Worm (Caenorhabditis elegans): Measurements from ENCODE around the gene C08F8.15.

C08F8.15 gene

DNA sequence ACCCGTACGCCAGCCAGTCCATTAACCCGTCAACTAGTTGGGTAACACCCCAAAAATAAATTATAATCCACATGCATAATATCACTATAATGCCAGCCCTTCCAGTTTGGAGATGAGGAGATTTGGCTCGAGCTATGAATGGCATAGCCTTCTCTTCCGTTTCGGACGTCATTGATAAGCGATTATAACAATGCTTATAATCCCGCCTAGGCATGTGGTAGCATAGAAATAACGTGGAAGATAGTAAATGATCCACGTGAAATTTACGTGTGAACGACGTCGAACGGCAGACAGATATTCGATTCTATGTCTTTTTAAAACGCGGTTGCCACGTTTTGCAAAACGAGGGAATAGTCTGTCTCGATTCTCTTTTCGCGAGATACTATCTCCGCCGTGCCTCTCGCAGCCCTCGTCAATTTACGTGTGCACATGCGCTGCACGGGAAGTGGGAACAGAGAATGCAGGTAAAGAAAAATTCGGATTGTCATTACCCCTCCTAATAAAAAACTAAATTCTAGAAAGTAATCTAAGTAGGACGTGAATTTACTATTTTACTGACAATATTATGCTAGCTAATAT is 11.7 kb downstream of the C08F8.15 start (continued):
- TF ChIP-seq snpc-3.4 (tag; optimal IDR thresholded peaks at IDR 0.05) (no peak), T26A5.8 (tag; optimal IDR thresholded peaks at IDR 0.05) (no peak), C06A6.2 (GFP tag; conservative IDR thresholded peaks at IDR 0.05) (no peak), F52B5.7 (tag; optimal IDR thresholded peaks at IDR 0.05) (no peak), attf-5 (GFP tag; optimal IDR thresholded peaks at IDR 0.05) (peak; percentile 47), snpc-1.3 (tag; optimal IDR thresholded peaks at IDR 0.05; ENCODE audit: insufficient read depth) (no peak), K11D2.4 (GFP tag; IDR thresholded peaks at IDR 0.05) (no peak), nhr-120 (GFP tag; IDR thresholded peaks at IDR 0.05) (no peak), xnd-1 (tag; optimal IDR thresholded peaks at IDR 0.05) (no peak), Y53F4B.3 (GFP tag; IDR thresholded peaks at IDR 0.05) (no peak), lag-1 (GFP tag; IDR thresholded peaks at IDR 0.05) (no peak), ceh-91 (GFP tag; IDR thresholded peaks at IDR 0.05) (no peak), madf-6 (GFP tag; IDR thresholded peaks at IDR 0.05) (0 out of 2 replicates have a peak, but pooled peaks have one; percentile 22), ztf-28 (GFP tag; IDR thresholded peaks at IDR 0.05) (no peak), Y56A3A.18 (GFP tag; IDR thresholded peaks at IDR 0.05) (no peak), nfya-2 (GFP tag; IDR thresholded peaks at IDR 0.05) (no peak), nhr-90 (tag; optimal IDR thresholded peaks at IDR 0.05) (no peak), lin-40 (tag; optimal IDR thresholded peaks at IDR 0.05) (no peak), tbp1 (GFP tag; optimal IDR thresholded peaks at IDR 0.05) (peak; percentile 11), nhr-27 (tag; optimal IDR thresholded peaks at IDR 0.05) (no peak), nfyb-1 (GFP tag; IDR thresholded peaks at IDR 0.05) (peak; percentile 74; the same call in 1 of the 2 replicates), C17E4.6 (GFP tag; IDR thresholded peaks at IDR 0.05) (no peak), F57A8.1 (GFP tag; optimal IDR thresholded peaks at IDR 0.05) (no peak), sdz-38 (tag; optimal IDR thresholded peaks at IDR 0.05) (no peak), efl-1 (GFP tag; optimal IDR thresholded peaks at IDR 0.05) (no peak), ztf-22 (GFP tag; optimal IDR thresholded peaks at IDR 0.05) (no peak), F10E7.11 (tag; optimal IDR thresholded peaks at IDR 0.05) (no peak), fkh-3 (tag; optimal IDR thresholded peaks at IDR 0.05) (no peak), B0336.3 (GFP tag; IDR thresholded peaks at IDR 0.05) (no peak), D2030.7 (GFP tag; IDR thresholded peaks at IDR 0.05) (no peak), cebp-1 (GFP tag; IDR thresholded peaks at IDR 0.05) (no peak), cebp-1 (tag; optimal IDR thresholded peaks at IDR 0.05) (peak; percentile 15), Y53G8AR.9 (GFP tag; conservative IDR thresholded peaks at IDR 0.05) (no peak), mxl-1 (tag; optimal IDR thresholded peaks at IDR 0.05) (no peak), bed-2 (GFP tag; IDR thresholded peaks at IDR 0.05) (no peak), ztf-3 (GFP tag; optimal IDR thresholded peaks at IDR 0.05) (peak; percentile 18), sptf-2 (GFP tag; optimal IDR thresholded peaks at IDR 0.05) (no peak), snpc-1.1 (tag; optimal IDR thresholded peaks at IDR 0.05; ENCODE audit: insufficient read depth) (no peak), chd-7 (tag; optimal IDR thresholded peaks at IDR 0.05) (peak; percentile 58), aptf-2 (GFP tag; conservative IDR thresholded peaks at IDR 0.05) (no peak), Y67H2A.10 (GFP tag; conservative IDR thresholded peaks at IDR 0.05) (no peak), F55B11.4 (tag; optimal IDR thresholded peaks at IDR 0.05; ENCODE audit: borderline replicate concordance, insufficient read depth) (no peak), ztf-25 (GFP tag; IDR thresholded peaks at IDR 0.05) (no peak), rcor-1 (GFP tag; IDR thresholded peaks at IDR 0.05) (no peak), egrh-3 (GFP tag; IDR thresholded peaks at IDR 0.05) (no peak), attf-6 (GFP tag; IDR thresholded peaks at IDR 0.05) (no peak), B0261.1 (tag; optimal IDR thresholded peaks at IDR 0.05) (no peak), pbrm-1 (GFP tag; IDR thresholded peaks at IDR 0.05) (0 out of 2 replicates have a peak, but pooled peaks have one; percentile 46)

Measured in whole organism, young adult.